Fruit fly (Drosophila melanogaster): ENCODE measurements around the gene CG46280.

Gene CG46280

DNA sequence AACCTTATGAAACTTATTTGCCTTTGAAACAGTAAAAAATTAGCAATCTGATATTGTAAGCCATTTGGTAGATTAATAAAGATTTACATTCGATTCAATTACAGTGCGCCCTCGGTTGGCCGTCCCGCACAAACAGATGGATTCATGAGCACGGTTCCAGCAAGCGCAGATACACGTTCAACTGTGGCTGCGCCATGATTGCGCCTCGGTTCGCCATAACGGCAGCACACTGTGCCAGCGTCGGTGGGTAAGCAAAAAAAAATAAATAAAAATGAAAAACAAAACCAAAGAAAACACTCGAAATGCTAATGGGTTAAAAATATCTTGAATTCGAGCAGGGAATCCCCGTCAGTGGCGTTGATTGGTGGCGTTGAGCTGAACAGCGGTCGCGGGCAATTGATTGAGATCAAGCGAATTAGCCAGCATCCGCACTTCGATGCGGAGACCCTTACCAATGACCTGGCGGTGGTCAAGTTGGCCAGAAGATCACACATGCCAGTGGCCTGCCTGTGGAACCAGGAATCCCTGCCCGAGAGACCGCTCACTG, 8.7 kb upstream of the CG46280 start (continued):
- TF ChIP-seq CG4707 (GFP tag; optimal IDR thresholded peaks at IDR 0.05): no peak
- peak; percentile 65 for TF ChIP-seq Med (GFP tag)

DNA sequence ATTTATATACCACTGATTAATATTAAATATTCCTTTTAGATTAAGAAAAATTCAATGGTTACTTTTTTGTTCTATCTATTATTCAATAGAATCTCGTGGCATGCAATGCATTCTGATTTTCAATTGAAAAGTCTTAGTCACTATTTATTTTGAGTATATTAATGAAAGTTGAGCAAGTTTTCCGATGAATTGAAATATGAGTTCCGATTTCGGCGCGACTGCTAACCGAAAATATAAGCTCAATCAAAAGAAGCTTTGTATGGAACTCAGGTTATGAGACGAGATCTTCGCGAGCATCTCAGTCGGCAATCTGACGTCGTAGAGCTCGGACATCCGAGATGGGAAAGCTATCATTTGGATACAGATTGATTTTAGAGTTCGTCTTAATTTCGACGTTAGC, 7.6 kb upstream of the CG46280 start, which contains the start of gene CG11668:
TSS of gene CG11668 (plus strand) at position 301 of the 400 bp plus-strand sequence.
- TF ChIP-seq CG17361 (GFP tag; IDR thresholded peaks at IDR 0.05) (no peak), ken (GFP tag; IDR thresholded peaks at IDR 0.05) (no peak)

DNA sequence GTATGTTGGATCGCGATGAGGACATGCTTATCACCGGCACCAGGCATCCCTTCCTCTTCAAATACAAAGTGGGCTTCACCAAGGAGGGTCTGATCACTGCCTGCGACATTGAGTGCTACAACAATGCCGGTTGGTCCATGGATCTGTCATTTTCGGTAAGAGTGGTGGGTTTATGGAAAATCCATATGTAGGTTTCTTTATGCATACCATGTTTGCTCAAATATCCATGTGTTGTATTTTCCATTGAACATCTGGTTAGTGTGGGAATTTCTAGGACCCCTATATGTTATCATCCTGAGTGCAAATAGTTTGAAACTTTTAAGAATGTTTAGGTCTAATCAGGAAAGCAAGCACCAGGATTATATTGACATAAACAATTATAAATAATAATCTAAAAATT, 5.6 kb upstream of the CG46280 start:
- TF ChIP-seq twi (tag; optimal IDR thresholded peaks at IDR 0.05) (peak; percentile 94), Ptx1 (GFP tag; IDR thresholded peaks at IDR 0.05) (no peak)

DNA sequence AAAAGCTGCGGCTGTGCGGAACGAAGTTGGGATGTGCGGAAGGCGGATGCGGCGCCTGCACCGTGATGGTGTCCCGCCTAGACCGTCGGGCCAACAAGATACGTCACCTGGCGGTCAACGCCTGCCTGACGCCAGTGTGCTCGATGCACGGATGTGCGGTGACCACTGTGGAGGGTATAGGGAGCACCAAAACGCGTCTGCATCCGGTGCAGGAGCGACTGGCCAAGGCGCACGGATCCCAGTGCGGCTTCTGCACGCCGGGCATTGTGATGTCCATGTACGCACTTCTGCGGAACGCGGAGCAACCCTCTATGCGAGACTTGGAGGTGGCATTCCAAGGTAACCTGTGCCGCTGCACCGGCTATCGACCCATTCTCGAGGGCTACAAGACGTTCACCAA, 3.2 kb upstream of the CG46280 start:
- TF ChIP-seq bowl (GFP tag; IDR thresholded peaks at IDR 0.05) (no peak), trh (GFP tag; optimal IDR thresholded peaks at IDR 0.05) (no peak), CG8478 (optimal IDR thresholded peaks at IDR 0.05) (peak; percentile 68), pho (GFP tag; optimal IDR thresholded peaks at IDR 0.05) (no peak), ttk (GFP tag; IDR thresholded peaks at IDR 0.05) (no peak), Sin3A (optimal IDR thresholded peaks at IDR 0.05) (no peak), Xbp1 (GFP tag; optimal IDR thresholded peaks at IDR 0.05) (no peak), CG6654 (GFP tag; optimal IDR thresholded peaks at IDR 0.05) (no peak), ERR (GFP tag; optimal IDR thresholded peaks at IDR 0.05) (no peak), Med (GFP tag) (peak; percentile 59), ems (GFP tag; optimal IDR thresholded peaks at IDR 0.05) (no peak), nerfin-2 (GFP tag; IDR thresholded peaks at IDR 0.05; ENCODE audit: partially characterized antibody) (no peak), CG9437 (GFP tag; optimal IDR thresholded peaks at IDR 0.05) (no peak), crc (GFP tag; optimal IDR thresholded peaks at IDR 0.05) (no peak), Hand (GFP tag; optimal IDR thresholded peaks at IDR 0.05) (no peak), z (GFP tag; IDR thresholded peaks at IDR 0.05) (0 out of 3 replicates have a peak, but pooled peaks have one; percentile 29), zen (tag; optimal IDR thresholded peaks at IDR 0.05) (no peak), CG11398 (GFP tag; optimal IDR thresholded peaks at IDR 0.05) (no peak), gro (GFP tag; optimal IDR thresholded peaks at IDR 0.05) (no peak), phol (tag; optimal IDR thresholded peaks at IDR 0.05) (no peak), salm (tag; optimal IDR thresholded peaks at IDR 0.05) (no peak), NFAT (GFP tag; IDR thresholded peaks at IDR 0.05) (no peak), CG6272 (GFP tag; IDR thresholded peaks at IDR 0.05) (no peak), Dip2 (GFP tag; IDR thresholded peaks at IDR 0.05) (0 out of 2 replicates have a peak, but pooled peaks have one; percentile 17), H15 (GFP tag; IDR thresholded peaks at IDR 0.05) (0 out of 3 replicates have a peak, but pooled peaks have one; percentile 27), scrt (GFP tag; optimal IDR thresholded peaks at IDR 0.05) (no peak), CG31441 (GFP tag; IDR thresholded peaks at IDR 0.05) (no peak)

DNA sequence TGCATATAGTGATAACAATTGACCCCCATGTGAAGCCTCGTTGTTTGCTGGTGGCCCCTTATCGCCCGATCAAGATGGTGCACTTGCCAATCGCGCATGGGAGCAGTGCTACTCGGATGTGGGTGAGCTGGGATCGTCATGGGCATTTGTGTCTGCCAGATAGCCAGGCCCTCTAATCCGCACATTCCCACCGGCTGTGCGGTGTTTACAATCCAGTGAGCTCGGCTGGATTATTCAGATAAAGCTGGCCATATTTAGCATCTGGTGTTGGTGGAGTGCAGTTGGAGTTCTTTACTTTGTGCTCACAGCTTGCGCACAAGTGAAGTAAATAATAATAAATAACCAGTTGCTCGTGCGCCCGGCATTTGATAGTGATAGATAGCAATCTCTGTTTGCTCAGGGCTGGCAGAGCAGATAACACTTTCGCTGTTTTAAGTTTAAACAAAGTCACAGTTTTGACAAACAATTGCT, 2.6 kb upstream of the CG46280 start:
- TF ChIP-seq fu2 (GFP tag; optimal IDR thresholded peaks at IDR 0.05): no peak
- peak; percentile 1 for TF ChIP-seq phol (tag; optimal IDR thresholded peaks at IDR 0.05)
- TF ChIP-seq Fer3 (tag; optimal IDR thresholded peaks at IDR 0.05): peak; percentile 37
- TF ChIP-seq Myb (GFP tag; optimal IDR thresholded peaks at IDR 0.05): no peak
- no peak for TF ChIP-seq pros (GFP tag; optimal IDR thresholded peaks at IDR 0.05)
- no peak for TF ChIP-seq CG6272 (GFP tag; IDR thresholded peaks at IDR 0.05)
- peak; percentile 13 for TF ChIP-seq ewg (GFP tag; optimal IDR thresholded peaks at IDR 0.05)
- TF ChIP-seq cad (GFP tag; optimal IDR thresholded peaks at IDR 0.05): no peak
- TF ChIP-seq Ets65A (GFP tag): no peak
- TF ChIP-seq CG13123 (GFP tag; optimal IDR thresholded peaks at IDR 0.05): no peak
- no peak for TF ChIP-seq ems (GFP tag; optimal IDR thresholded peaks at IDR 0.05)
- no peak for TF ChIP-seq CG9437 (GFP tag; optimal IDR thresholded peaks at IDR 0.05)
- TF ChIP-seq CG1792 (GFP tag; optimal IDR thresholded peaks at IDR 0.05): no peak
- no peak for TF ChIP-seq Gug (GFP tag; IDR thresholded peaks at IDR 0.05)
- TF ChIP-seq Doc2 (GFP tag; IDR thresholded peaks at IDR 0.05): no peak
- TF ChIP-seq dpn (GFP tag; optimal IDR thresholded peaks at IDR 0.05): no peak
- TF ChIP-seq Bgb (GFP tag; IDR thresholded peaks at IDR 0.05; ENCODE audit: partially characterized antibody): no peak
- no peak for TF ChIP-seq CG13894 (tag; optimal IDR thresholded peaks at IDR 0.05)
- peak; percentile 3 for TF ChIP-seq CG12391 (tag; optimal IDR thresholded peaks at IDR 0.05)

Data from whole organism, embryonic.